Fruit fly (Drosophila melanogaster): ENCODE measurements around the gene CtsB.

CtsB gene

dm6 chrX:13755152-13755557 lies 26.8 kb downstream of the CtsB start, which contains the start of gene Pdcd4 (continued):
- TF ChIP-seq aop (GFP tag; IDR thresholded peaks at IDR 0.05): no peak
- no peak for TF ChIP-seq CG31388 (GFP tag; optimal IDR thresholded peaks at IDR 0.05)
- TF ChIP-seq ci (GFP tag; IDR thresholded peaks at IDR 0.05): 0 out of 3 replicates have a peak, but pooled peaks have one; percentile 27
- no peak for TF ChIP-seq Ada2b (GFP tag; IDR thresholded peaks at IDR 0.05)
- no peak for TF ChIP-seq CkIIα-i1 (GFP tag; IDR thresholded peaks at IDR 0.05)
- TF ChIP-seq CG17802 (tag; optimal IDR thresholded peaks at IDR 0.05): no peak
- no peak for TF ChIP-seq sim (GFP tag; IDR thresholded peaks at IDR 0.05)
- TF ChIP-seq Lim3 (GFP tag; IDR thresholded peaks at IDR 0.05): no peak
- TF ChIP-seq CG3163 (GFP tag; optimal IDR thresholded peaks at IDR 0.05): peak; percentile 11
- TF ChIP-seq CG12299 (tag; optimal IDR thresholded peaks at IDR 0.05): peak; percentile 38
- no peak for TF ChIP-seq CG9932 (GFP tag; IDR thresholded peaks at IDR 0.05)
- 0 out of 3 replicates have a peak, but pooled peaks have one; percentile 26 for TF ChIP-seq knrl (GFP tag; IDR thresholded peaks at IDR 0.05; ENCODE audit: partially characterized antibody)
- TF ChIP-seq Bgb (GFP tag; IDR thresholded peaks at IDR 0.05; ENCODE audit: partially characterized antibody): peak; percentile 44; the same call in 1 of the 2 replicates
- no peak for TF ChIP-seq Dll (GFP tag; IDR thresholded peaks at IDR 0.05; ENCODE audit: partially characterized antibody)
- TF ChIP-seq Oli (tag; optimal IDR thresholded peaks at IDR 0.05): no peak
- TF ChIP-seq Dfd (GFP tag; optimal IDR thresholded peaks at IDR 0.05): no peak
- no peak for TF ChIP-seq crp (GFP tag; optimal IDR thresholded peaks at IDR 0.05)
- no peak for TF ChIP-seq HLH54F (GFP tag; optimal IDR thresholded peaks at IDR 0.05)
- TF ChIP-seq CG4820 (GFP tag; optimal IDR thresholded peaks at IDR 0.05): no peak
- TF ChIP-seq CG6654 (GFP tag; optimal IDR thresholded peaks at IDR 0.05): no peak
- peak; percentile 23 for TF ChIP-seq CG13296 (GFP tag; optimal IDR thresholded peaks at IDR 0.05)
- peak; percentile 66 for TF ChIP-seq CG14710 (tag; optimal IDR thresholded peaks at IDR 0.05)
- TF ChIP-seq CG17359 (tag; optimal IDR thresholded peaks at IDR 0.05): peak; percentile 25
- no peak for TF ChIP-seq CG3407 (GFP tag; optimal IDR thresholded peaks at IDR 0.05)
- TF ChIP-seq CG14860 (GFP tag; IDR thresholded peaks at IDR 0.05; ENCODE audit: partially characterized antibody): no peak
- TF ChIP-seq ERR (GFP tag; optimal IDR thresholded peaks at IDR 0.05): no peak
- peak; percentile 6 for TF ChIP-seq CG12391 (tag; optimal IDR thresholded peaks at IDR 0.05)
- TF ChIP-seq CG14050 (GFP tag; IDR thresholded peaks at IDR 0.05): no peak
- no peak for TF ChIP-seq mam (GFP tag; optimal IDR thresholded peaks at IDR 0.05)
- TF ChIP-seq CG13123 (GFP tag; optimal IDR thresholded peaks at IDR 0.05): no peak
- no peak; the same call in 2 of the 3 replicates for TF ChIP-seq hb (GFP tag; IDR thresholded peaks at IDR 0.05; ENCODE audit: partially characterized antibody)
- 0 out of 3 replicates have a peak, but pooled peaks have one; percentile 20 for TF ChIP-seq Dbx (GFP tag; IDR thresholded peaks at IDR 0.05)
- no peak for TF ChIP-seq Camta (GFP tag; optimal IDR thresholded peaks at IDR 0.05)
- TF ChIP-seq D (optimal IDR thresholded peaks at IDR 0.05): no peak
- no peak for TF ChIP-seq D (GFP tag; optimal IDR thresholded peaks at IDR 0.05)
- TF ChIP-seq sisA (GFP tag; IDR thresholded peaks at IDR 0.05): no peak
- no peak for TF ChIP-seq Dip2 (GFP tag; IDR thresholded peaks at IDR 0.05)
- TF ChIP-seq Gug (GFP tag; IDR thresholded peaks at IDR 0.05): 0 out of 4 replicates have a peak, but pooled peaks have one; percentile 26
- no peak for TF ChIP-seq CG8478 (optimal IDR thresholded peaks at IDR 0.05)
- no peak for TF ChIP-seq slp2 (GFP tag; optimal IDR thresholded peaks at IDR 0.05)
- no peak for TF ChIP-seq Meics (GFP tag; optimal IDR thresholded peaks at IDR 0.05)
- no peak for TF ChIP-seq CG11093 (GFP tag; IDR thresholded peaks at IDR 0.05)
- peak; percentile 3 for TF ChIP-seq HmgD (GFP tag; optimal IDR thresholded peaks at IDR 0.05)
- TF ChIP-seq az2 (GFP tag; optimal IDR thresholded peaks at IDR 0.05): no peak
- no peak for TF ChIP-seq GATAe (GFP tag; conservative IDR thresholded peaks at IDR 0.05)
- no peak for TF ChIP-seq CG15011 (GFP tag; optimal IDR thresholded peaks at IDR 0.05)
- peak; percentile 44 for TF ChIP-seq CG12155 (GFP tag; optimal IDR thresholded peaks at IDR 0.05)
- peak; percentile 43 for TF ChIP-seq CG4282 (GFP tag; optimal IDR thresholded peaks at IDR 0.05)
- peak; percentile 10 for TF ChIP-seq pb (GFP tag; optimal IDR thresholded peaks at IDR 0.05)
- peak; percentile 44 for TF ChIP-seq CG12659 (GFP tag; optimal IDR thresholded peaks at IDR 0.05)
- TF ChIP-seq slou (GFP tag; optimal IDR thresholded peaks at IDR 0.05): no peak
- TF ChIP-seq Opbp (GFP tag; IDR thresholded peaks at IDR 0.05; ENCODE audit: partially characterized antibody): no peak
